Fruit fly (Drosophila melanogaster): Measurements from ENCODE around the gene CG16863.

Gene CG16863

DNA sequence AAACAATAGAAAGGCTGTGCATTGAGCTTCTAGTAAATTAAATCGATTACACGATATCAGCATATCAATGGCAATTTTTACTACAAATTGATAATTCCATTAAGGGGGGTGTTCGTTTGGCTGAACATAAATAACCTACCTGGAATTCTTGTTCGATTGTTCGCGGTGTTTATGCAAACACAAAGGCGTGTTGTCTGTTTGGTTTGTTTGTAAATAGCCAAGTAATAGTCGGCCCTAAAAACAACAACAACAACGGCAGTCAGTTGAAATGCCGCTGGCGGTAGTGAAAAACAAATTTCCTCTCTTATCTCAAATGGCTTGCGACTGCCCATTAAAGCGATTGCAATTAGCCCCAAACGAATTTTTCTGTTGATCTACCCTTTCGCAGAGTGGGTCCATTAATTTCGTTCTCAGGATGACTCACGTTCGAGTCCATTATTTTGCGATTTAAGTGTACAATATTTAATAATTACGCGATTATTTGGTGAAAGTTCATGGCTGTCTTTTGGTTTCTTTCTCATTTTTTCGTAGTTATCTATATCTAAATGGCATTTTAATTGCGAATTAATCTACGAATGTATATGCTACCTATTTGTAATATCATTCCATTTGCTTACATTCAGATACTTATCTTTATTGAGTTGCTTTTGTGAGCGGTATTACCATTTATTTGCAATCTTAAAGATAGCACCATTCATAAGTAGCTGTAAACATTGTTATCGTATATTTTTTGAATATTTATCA, 48.1 kb downstream of the CG16863 start (continued):
- TF ChIP-seq Fer1 (GFP tag; optimal IDR thresholded peaks at IDR 0.05) (peak; percentile 39), wek (GFP tag; optimal IDR thresholded peaks at IDR 0.05) (peak; percentile 44), amos (GFP tag; IDR thresholded peaks at IDR 0.05; ENCODE audit: partially characterized antibody) (no peak), maf-S (GFP tag; optimal IDR thresholded peaks at IDR 0.05) (no peak), NfI (GFP tag; optimal IDR thresholded peaks at IDR 0.05) (no peak), CG14710 (tag; optimal IDR thresholded peaks at IDR 0.05) (no peak), CG14667 (GFP tag; IDR thresholded peaks at IDR 0.05) (no peak), stc (GFP tag; IDR thresholded peaks at IDR 0.05) (0 out of 2 replicates have a peak, but pooled peaks have one; percentile 18), fu2 (GFP tag; optimal IDR thresholded peaks at IDR 0.05) (no peak), tx (GFP tag; optimal IDR thresholded peaks at IDR 0.05) (no peak), CG16813 (GFP tag; IDR thresholded peaks at IDR 0.05; ENCODE audit: partially characterized antibody) (no peak), bab2 (GFP tag; optimal IDR thresholded peaks at IDR 0.05) (no peak), CG2120 (GFP tag; optimal IDR thresholded peaks at IDR 0.05) (peak; percentile 35), CG33557 (GFP tag; optimal IDR thresholded peaks at IDR 0.05) (no peak), NK7.1 (GFP tag; optimal IDR thresholded peaks at IDR 0.05) (peak; percentile 4), CG9932 (GFP tag; IDR thresholded peaks at IDR 0.05) (peak; percentile 42; the same call in 1 of the 2 replicates), HmgZ (tag; optimal IDR thresholded peaks at IDR 0.05) (no peak), CG12299 (tag; optimal IDR thresholded peaks at IDR 0.05) (no peak), oc (tag; optimal IDR thresholded peaks at IDR 0.05) (no peak), CG4854 (GFP tag; optimal IDR thresholded peaks at IDR 0.05) (no peak), CG42726 (GFP tag; IDR thresholded peaks at IDR 0.05; ENCODE audit: partially characterized antibody) (no peak), her (GFP tag; optimal IDR thresholded peaks at IDR 0.05) (no peak), Gug (GFP tag; IDR thresholded peaks at IDR 0.05) (peak; percentile 22; the same call in 1 of the 4 replicates), kni (GFP tag; optimal IDR thresholded peaks at IDR 0.05) (no peak), Dbx (GFP tag; IDR thresholded peaks at IDR 0.05) (0 out of 3 replicates have a peak, but pooled peaks have one; percentile 29), dpn (GFP tag; optimal IDR thresholded peaks at IDR 0.05) (no peak), Sox102F (GFP tag; optimal IDR thresholded peaks at IDR 0.05) (no peak), lab (GFP tag; optimal IDR thresholded peaks at IDR 0.05) (peak; percentile 67), Mad (GFP tag; optimal IDR thresholded peaks at IDR 0.05) (no peak), CG11560 (tag; IDR thresholded peaks at IDR 0.05) (no peak), sens (GFP tag) (peak; percentile 84), Lhr (GFP tag; optimal IDR thresholded peaks at IDR 0.05) (no peak), en (GFP tag; optimal IDR thresholded peaks at IDR 0.05) (no peak), sima (GFP tag; optimal IDR thresholded peaks at IDR 0.05) (no peak), gem (tag; optimal IDR thresholded peaks at IDR 0.05) (peak; percentile 42), mirr (GFP tag; optimal IDR thresholded peaks at IDR 0.05) (peak; percentile 83), Med (GFP tag) (peak; percentile 77), Chrac-16 (GFP tag; optimal IDR thresholded peaks at IDR 0.05) (no peak), sr (GFP tag; IDR thresholded peaks at IDR 0.05) (0 out of 3 replicates have a peak, but pooled peaks have one; percentile 20), CG18262 (tag; optimal IDR thresholded peaks at IDR 0.05) (peak; percentile 38), CG1792 (GFP tag; optimal IDR thresholded peaks at IDR 0.05) (peak; percentile 5), HLH3B (GFP tag; IDR thresholded peaks at IDR 0.05) (peak; percentile 12; the same call in 1 of the 2 replicates), Hmx (GFP tag; optimal IDR thresholded peaks at IDR 0.05) (no peak), lbe (GFP tag; optimal IDR thresholded peaks at IDR 0.05) (no peak), CG4360 (GFP tag; IDR thresholded peaks at IDR 0.05) (peak; percentile 78), Ets65A (GFP tag) (no peak), PHDP (tag; optimal IDR thresholded peaks at IDR 0.05) (peak; percentile 54), schlank (tag; optimal IDR thresholded peaks at IDR 0.05) (peak; percentile 11), ranshi (GFP tag; IDR thresholded peaks at IDR 0.05) (no peak; the same call in 1 of the 2 replicates), dysf (GFP tag; IDR thresholded peaks at IDR 0.05) (peak; percentile 57; the same call in 1 of the 3 replicates)

Data from whole organism, embryonic.